Worm (Caenorhabditis elegans) whole organism, young adult: ENCODE results near the gene T19D12.6.

Source experiments
- Y53G8AR.9 ChIP-seq: fragments of 200-800 bp; sonication (Bioruptor generic); conservative IDR thresholded peaks from 2 replicates; pipeline ENCODE4 v1.3.6; 2022; ENCODE audit warnings: missing genetic modification reagents, missing genetic modification characterization, missing compliant biosample characterization
- ama-1 ChIP-seq, 3 experiments: fragments of 150-350 bp in 1 of 3; sonication (generic microtip) in 2 of 3; optimal IDR thresholded peaks; 2 replicates each; lab custom pipeline; 2014 to 2018; ENCODE audit warnings: missing biosample characterization in 2 of 3, missing genetic modification characterization in 2 of 3, missing genetic modification reagents in 2 of 3
- dpff-1 ChIP-seq: sonication (generic microtip); optimal IDR thresholded peaks from 2 replicates; lab custom pipeline; 2017; ENCODE audit warnings: mild to moderate bottlenecking, missing genetic modification characterization, missing compliant biosample characterization
- efl-1 ChIP-seq: fragments of 150-350 bp; optimal IDR thresholded peaks from 2 replicates; lab custom pipeline; 2014; ENCODE audit warnings: missing biosample characterization, missing genetic modification reagents, missing genetic modification characterization
- gei-17 ChIP-seq: fragments of 200-800 bp; sonication (Bioruptor generic); optimal IDR thresholded peaks from 2 replicates; lab custom pipeline; 2018; ENCODE audit warnings: mild to moderate bottlenecking, missing genetic modification characterization, missing compliant biosample characterization
- him-1 ChIP-seq: sonication (generic microtip); optimal IDR thresholded peaks from 2 replicates; lab custom pipeline; 2016; ENCODE audit warnings: missing genotype, missing genetic modification reagents, missing genetic modification characterization, missing compliant biosample characterization
- let-607 ChIP-seq, 2 experiments: fragments of 200-800 bp in 1 of 2; sonication (Bioruptor generic) in 1 of 2; sonication (generic microtip) in 1 of 2; optimal IDR thresholded peaks; 2 replicates each; lab custom pipeline; 2016 to 2018; ENCODE audit warnings: mild to moderate bottlenecking in 2 of 2, missing compliant biosample characterization in 2 of 2, missing genetic modification characterization in 2 of 2, moderate library complexity in 2 of 2, missing genotype in 1 of 2
- lsy-27 ChIP-seq: sonication (generic microtip); optimal IDR thresholded peaks from 2 replicates; lab custom pipeline; 2017; ENCODE audit warnings: missing genetic modification characterization, mild to moderate bottlenecking, missing compliant biosample characterization, antibody characterized with exemption, missing genotype, borderline replicate concordance; ENCODE audit not compliant: insufficient read depth
- mxl-1 ChIP-seq: sonication (generic microtip); optimal IDR thresholded peaks from 2 replicates; lab custom pipeline; 2016; ENCODE audit warnings: missing genetic modification characterization, missing compliant biosample characterization
- nfyb-1 ChIP-seq: fragments of 200-800 bp; sonication (Bioruptor generic); IDR thresholded peaks from 2 replicates; pipeline ENCODE4 v1.3.6; 2022; ENCODE audit warnings: missing genetic modification reagents, missing genetic modification characterization, missing compliant biosample characterization
- pha-4 ChIP-seq: fragments of 150-350 bp; sonication (generic microtip); optimal IDR thresholded peaks from 2 replicates; lab custom pipeline; 2014; ENCODE audit warnings: missing biosample characterization, missing genetic modification reagents, missing genetic modification characterization
- rec-8 ChIP-seq, 2 experiments: sonication (generic microtip); optimal IDR thresholded peaks; 2 replicates each; lab custom pipeline; 2016; ENCODE audit warnings: mild to moderate bottlenecking in 2 of 2, missing genetic modification characterization in 2 of 2, missing genetic modification reagents in 2 of 2, missing genotype in 2 of 2, missing biosample characterization in 1 of 2, missing compliant biosample characterization in 1 of 2, moderate library complexity in 1 of 2
- snpc-4 ChIP-seq, 5 experiments: fragments of 150-350 bp in 1 of 5; sonication (generic microtip) in 4 of 5; optimal IDR thresholded peaks; 2 replicates each; lab custom pipeline; 2014 to 2018; ENCODE audit warnings: missing genetic modification characterization in 5 of 5, missing biosample characterization in 3 of 5, antibody characterized with exemption in 2 of 5, mild to moderate bottlenecking in 2 of 5, missing compliant biosample characterization in 2 of 5, missing genotype in 2 of 5, moderate library complexity in 2 of 5, missing genetic modification reagents in 1 of 5
- unc-62 ChIP-seq: fragments of 150-350 bp; optimal IDR thresholded peaks from 2 replicates; lab custom pipeline; 2014; ENCODE audit warnings: missing biosample characterization, missing genetic modification reagents, missing genetic modification characterization

DNA sequence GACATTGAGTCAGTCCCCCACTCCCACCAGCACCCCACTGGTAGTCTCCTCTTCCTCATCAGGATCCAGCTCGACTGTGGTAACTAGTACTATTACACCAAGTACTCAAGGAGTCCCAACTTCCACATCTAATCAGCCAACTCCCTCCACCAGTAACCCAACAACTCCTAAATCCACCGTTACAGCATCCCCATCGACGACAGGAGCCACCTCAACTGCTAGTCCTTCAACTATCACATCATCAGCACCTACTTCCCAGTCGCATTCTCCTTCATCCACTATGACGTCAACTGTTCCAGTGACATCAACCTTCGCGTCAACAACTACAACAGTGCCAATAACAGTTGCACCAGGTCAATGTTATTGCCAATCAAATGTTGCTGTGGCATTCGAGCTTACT lies 25.6 kb upstream of the T19D12.6 start:
- TF ChIP-seq nfyb-1 (GFP tag; lab: Robert Waterston, UW): no peak
- no peak for TF ChIP-seq let-607 (tag; optimal IDR thresholded peaks at IDR 0.05; lab: Kevin White, UChicago)
- no peak for TF ChIP-seq unc-62 (GFP tag; lab: Kevin White, UChicago)
- TF ChIP-seq snpc-4 (GFP tag; optimal IDR thresholded peaks at IDR 0.05; lab: Kevin White, UChicago): no peak
- TF ChIP-seq snpc-4 (tag; optimal IDR thresholded peaks at IDR 0.05; lab: Kevin White, UChicago): no peak
- TF ChIP-seq mxl-1: no peak
- no peak for TF ChIP-seq lsy-27 (tag; lab: Kevin White, UChicago)
- no peak for TF ChIP-seq Y53G8AR.9 (GFP tag; lab: Robert Waterston, UW)
- no peak for TF ChIP-seq gei-17 (GFP tag; lab: Kevin White, UChicago)
- TF ChIP-seq efl-1 (GFP tag; lab: Kevin White, UChicago): no peak
- no peak for TF ChIP-seq dpff-1
- no peak for TF ChIP-seq pha-4 (tag; lab: Kevin White, UChicago)
- TF ChIP-seq rec-8 (tag; optimal IDR thresholded peaks at IDR 0.05; lab: Kevin White, UChicago): no peak
- TF ChIP-seq him-1: no peak
- TF ChIP-seq ama-1 (optimal IDR thresholded peaks at IDR 0.05; lab: Kevin White, UChicago): no peak
- no peak for TF ChIP-seq ama-1 (GFP tag; optimal IDR thresholded peaks at IDR 0.05; lab: Kevin White, UChicago)
